Worm (Caenorhabditis elegans): ENCODE data around the gene cpx-2.

cpx-2 gene

ce11 chrX:13048258-13048657 is 22.8 kb downstream of the cpx-2 start, which contains the start of gene C53C7.3:
Gene C53C7.3, plus strand, starts transcription at chrX:13048558.
- TF ChIP-seq F16B12.6 (tag; optimal IDR thresholded peaks at IDR 0.05) (no peak), unc-30 (tag; optimal IDR thresholded peaks at IDR 0.05) (no peak)

DNA sequence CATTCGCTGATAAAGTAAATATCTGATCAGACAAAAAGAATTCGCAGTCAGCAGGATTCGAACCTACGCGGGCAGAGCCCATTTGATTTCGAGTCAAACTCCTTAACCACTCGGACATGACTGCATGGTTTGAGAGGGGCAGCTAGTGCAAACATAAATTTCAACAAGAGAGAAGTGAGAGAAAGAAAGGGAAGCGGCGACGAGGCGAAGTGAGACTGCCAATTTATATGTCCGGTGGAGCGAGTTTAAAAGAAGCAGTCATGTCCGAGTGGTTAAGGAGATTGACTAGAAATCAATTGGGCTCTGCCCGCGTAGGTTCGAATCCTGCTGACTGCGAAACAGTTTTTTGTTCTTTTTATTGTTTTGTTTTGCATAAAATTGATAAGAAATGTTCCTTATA is 24.7 kb downstream of the cpx-2 start:
- TF ChIP-seq zag-1 (tag; optimal IDR thresholded peaks at IDR 0.05) (peak; percentile 13), isw-1 (GFP tag; IDR thresholded peaks at IDR 0.05) (peak; percentile 77), tbx-2 (tag; optimal IDR thresholded peaks at IDR 0.05) (peak; percentile 90), ztf-11 (tag; optimal IDR thresholded peaks at IDR 0.05) (peak in 1 of 2 experiments; percentile 81), hlh-4 (tag; optimal IDR thresholded peaks at IDR 0.05) (peak; percentile 3), dsc-1 (tag; optimal IDR thresholded peaks at IDR 0.05) (peak; percentile 97), nhr-90 (tag; optimal IDR thresholded peaks at IDR 0.05; ENCODE audit: poor library complexity) (peak; percentile 92), pax-3 (tag; optimal IDR thresholded peaks at IDR 0.05) (peak; percentile 70), lin-13 (GFP tag; optimal IDR thresholded peaks at IDR 0.05) (peak; percentile 68), unc-98 (GFP tag; IDR thresholded peaks at IDR 0.05) (peak; percentile 46), dpl-1 (GFP tag; optimal IDR thresholded peaks at IDR 0.05) (peak in 2 of 3 experiments; percentile 29 to 34), fos-1 (tag; optimal IDR thresholded peaks at IDR 0.05) (peak; percentile 55), nhr-85 (tag) (peak; percentile 83), rnt-1 (tag; optimal IDR thresholded peaks at IDR 0.05) (peak; percentile 82), aly-2 (tag; optimal IDR thresholded peaks at IDR 0.05) (peak; percentile 90), blmp-1 (tag; optimal IDR thresholded peaks at IDR 0.05) (peak; percentile 42), egl-13 (tag; optimal IDR thresholded peaks at IDR 0.05) (peak; percentile 86), ceh-82 (tag; optimal IDR thresholded peaks at IDR 0.05) (peak; percentile 79 to 90 (median 86)), lsy-2 (tag; optimal IDR thresholded peaks at IDR 0.05) (peak; percentile 72 to 73), ceh-88 (GFP tag; IDR thresholded peaks at IDR 0.05) (peak; percentile 86), snu-23 (GFP tag; optimal IDR thresholded peaks at IDR 0.05) (peak; percentile 96), zip-4 (GFP tag; optimal IDR thresholded peaks at IDR 0.05) (peak; percentile 76), snpc-4 (tag; optimal IDR thresholded peaks at IDR 0.05) (peak; percentile 56), grh-1 (GFP tag; IDR thresholded peaks at IDR 0.05) (peak; percentile 84), swsn-7 (tag; optimal IDR thresholded peaks at IDR 0.05) (peak; percentile 94), nhr-11 (tag; optimal IDR thresholded peaks at IDR 0.05) (peak; percentile 62), sox-4 (tag; optimal IDR thresholded peaks at IDR 0.05) (peak; percentile 77), mab-9 (GFP tag; IDR thresholded peaks at IDR 0.05) (peak; percentile 87), nhr-71 (tag; optimal IDR thresholded peaks at IDR 0.05) (peak; percentile 94), nhr-77 (tag; optimal IDR thresholded peaks at IDR 0.05) (peak; percentile 77), elt-2 (tag; optimal IDR thresholded peaks at IDR 0.05) (peak; percentile 81), vab-15 (tag; optimal IDR thresholded peaks at IDR 0.05) (peak; percentile 35), fkh-8 (tag; optimal IDR thresholded peaks at IDR 0.05) (peak; percentile 86), ceh-8 (GFP tag; optimal IDR thresholded peaks at IDR 0.05) (peak; percentile 96), ceh-63 (GFP tag; optimal IDR thresholded peaks at IDR 0.05) (peak; percentile 67), hpl-2 (GFP tag; optimal IDR thresholded peaks at IDR 0.05) (peak; percentile 82), nhr-76 (tag; optimal IDR thresholded peaks at IDR 0.05) (peak; percentile 52), elt-3 (tag; optimal IDR thresholded peaks at IDR 0.05) (peak in 2 of 6 experiments; percentile 5 to 89), efl-3 (GFP tag; optimal IDR thresholded peaks at IDR 0.05) (peak; percentile 58), jun-1 (tag; optimal IDR thresholded peaks at IDR 0.05) (peak; percentile 87), mep-1 (tag; optimal IDR thresholded peaks at IDR 0.05) (peak; percentile 70), nhr-47 (tag; optimal IDR thresholded peaks at IDR 0.05) (peak; percentile 95), mef-2 (tag; optimal IDR thresholded peaks at IDR 0.05) (peak; percentile 43), lin-35 (GFP tag; optimal IDR thresholded peaks at IDR 0.05) (peak; percentile 59 to 81), nhr-19 (GFP tag; conservative IDR thresholded peaks at IDR 0.05) (peak; percentile 96), nhr-237 (tag; optimal IDR thresholded peaks at IDR 0.05) (peak; percentile 12), sup-37 (GFP tag; optimal IDR thresholded peaks at IDR 0.05) (peak; percentile 63), egl-27 (tag; optimal IDR thresholded peaks at IDR 0.05) (peak in 1 of 2 experiments; percentile 21)

Data from whole organism, L1 larva.